5 fruit fly cellular contexts compared by ENCODE assay signal in the genomic region with DNA sequence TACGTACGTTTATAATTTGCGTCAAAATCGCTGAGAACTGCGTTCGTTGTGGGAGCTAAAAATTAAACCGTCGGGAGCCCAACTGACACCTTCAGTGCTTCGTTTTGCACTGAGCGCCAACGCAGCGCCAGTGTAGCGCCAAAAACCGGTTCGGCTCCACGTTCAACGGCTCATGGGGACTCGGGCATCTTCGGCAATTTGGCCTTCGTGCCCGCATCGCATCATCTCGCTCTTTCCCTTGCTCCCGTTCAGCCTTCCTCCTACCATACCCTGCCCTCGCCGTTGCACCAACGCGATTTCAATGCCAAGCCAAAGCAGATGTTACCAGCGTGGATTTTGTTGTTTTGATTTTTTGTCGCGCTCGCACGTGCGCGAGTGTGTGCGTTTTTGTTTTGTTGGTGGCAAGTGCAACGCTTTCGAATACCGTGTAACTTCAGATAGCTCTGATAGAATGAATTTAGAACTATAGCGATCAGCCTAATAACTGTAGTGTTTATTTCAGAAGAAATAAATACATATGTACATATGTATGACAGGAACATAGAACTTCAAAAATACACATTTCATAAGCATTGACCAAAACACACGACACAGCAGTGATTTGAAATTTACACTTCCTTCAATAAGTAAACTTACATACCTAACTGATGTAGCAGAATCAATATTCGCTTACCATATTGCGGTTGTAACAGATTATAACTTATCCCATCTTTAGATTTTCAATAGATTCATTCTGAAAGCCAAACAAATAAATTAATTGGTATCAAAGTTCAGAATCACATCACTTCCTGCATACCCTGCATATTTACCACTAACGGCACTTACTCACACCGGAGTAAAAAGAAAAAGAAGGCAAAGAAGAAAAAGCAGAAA.
TF ChIP-seq lines count a peak whose summit lies in the region.

Mnr (minus strand) TSS at position 133 of the 873 bp plus-strand sequence.

TF ChIP-seq in whole organism, adult, 20 proteins besides CTCF, POLR2A, EP300 and RAD21 (continued from another document):
- TF ChIP-seq ovo (GFP tag; optimal IDR thresholded peaks at IDR 0.05; lab: Kevin White, UChicago): peak; percentile 47
- no peak for TF ChIP-seq toe (GFP tag; optimal IDR thresholded peaks at IDR 0.05; lab: Kevin White, UChicago)
- peak; percentile 47 for TF ChIP-seq Hr96 (GFP tag; optimal IDR thresholded peaks at IDR 0.05; lab: Kevin White, UChicago)
- TF ChIP-seq CG1620 (GFP tag; optimal IDR thresholded peaks at IDR 0.05; lab: Kevin White, UChicago): no peak

TF ChIP-seq in whole organism, embryonic, 481 proteins besides CTCF, POLR2A, EP300 and RAD21 (continued from another document and continues in another):
- TF ChIP-seq ato (GFP tag; IDR thresholded peaks at IDR 0.05; lab: Robert Waterston, UW; ENCODE audit: partially characterized antibody) (0 out of 2 replicates have a peak, but pooled peaks have one; percentile 24), CG10654 (GFP tag; optimal IDR thresholded peaks at IDR 0.05; lab: Kevin White, UChicago) (no peak), nau (GFP tag; optimal IDR thresholded peaks at IDR 0.05; lab: Kevin White, UChicago) (no peak), trem (tag; optimal IDR thresholded peaks at IDR 0.05; lab: Kevin White, UChicago) (no peak), CG13424 (tag; optimal IDR thresholded peaks at IDR 0.05; lab: Kevin White, UChicago) (no peak), ab (GFP tag; optimal IDR thresholded peaks at IDR 0.05; lab: Kevin White, UChicago) (no peak), phol (tag; optimal IDR thresholded peaks at IDR 0.05; lab: Kevin White, UChicago) (peak; percentile 10), Fer1 (GFP tag; optimal IDR thresholded peaks at IDR 0.05; lab: Kevin White, UChicago) (peak; percentile 20), CG15696 (tag; optimal IDR thresholded peaks at IDR 0.05; lab: Kevin White, UChicago) (no peak), CG31365 (tag; optimal IDR thresholded peaks at IDR 0.05; lab: Kevin White, UChicago) (no peak), sob (GFP tag; IDR thresholded peaks at IDR 0.05; lab: Robert Waterston, UW) (0 out of 2 replicates have a peak, but pooled peaks have one; percentile 25), chn (GFP tag; optimal IDR thresholded peaks at IDR 0.05; lab: Kevin White, UChicago) (no peak), bab2 (GFP tag; optimal IDR thresholded peaks at IDR 0.05; lab: Kevin White, UChicago) (no peak), CG8089 (GFP tag; optimal IDR thresholded peaks at IDR 0.05; lab: Kevin White, UChicago) (no peak), CG10274 (GFP tag; optimal IDR thresholded peaks at IDR 0.05; lab: Kevin White, UChicago) (no peak), Sry-δ (GFP tag; optimal IDR thresholded peaks at IDR 0.05; lab: Kevin White, UChicago) (no peak), CG10321 (GFP tag; IDR thresholded peaks at IDR 0.05; lab: Robert Waterston, UW) (no peak), Gug (GFP tag; IDR thresholded peaks at IDR 0.05; lab: Robert Waterston, UW) (no peak), CG3281 (GFP tag; optimal IDR thresholded peaks at IDR 0.05; lab: Kevin White, UChicago) (no peak), CG14667 (GFP tag; IDR thresholded peaks at IDR 0.05; lab: Robert Waterston, UW) (no peak), hb (GFP tag; IDR thresholded peaks at IDR 0.05; lab: Robert Waterston, UW; ENCODE audit: partially characterized antibody) (no peak), cas (GFP tag; IDR thresholded peaks at IDR 0.05; lab: Robert Waterston, UW) (no peak), bcd (GFP tag; optimal IDR thresholded peaks at IDR 0.05; lab: Kevin White, UChicago) (no peak), zf30C (GFP tag; optimal IDR thresholded peaks at IDR 0.05; lab: Kevin White, UChicago) (no peak), CHES-1-like (GFP tag; optimal IDR thresholded peaks at IDR 0.05; lab: Kevin White, UChicago) (no peak), Fer2 (tag; optimal IDR thresholded peaks at IDR 0.05; lab: Kevin White, UChicago) (no peak), ro (GFP tag; IDR thresholded peaks at IDR 0.05; lab: Robert Waterston, UW) (no peak), jing (GFP tag; optimal IDR thresholded peaks at IDR 0.05; lab: Kevin White, UChicago) (no peak), slbo (GFP tag; IDR thresholded peaks at IDR 0.05; lab: Robert Waterston, UW) (no peak), fru (optimal IDR thresholded peaks at IDR 0.05; lab: Kevin White, UChicago) (no peak)

TF ChIP-seq in whole organism, prepupa, 60 proteins besides CTCF, POLR2A, EP300 and RAD21 (continued from another document and continues in another):
- peak; percentile 81 for TF ChIP-seq net (GFP tag; optimal IDR thresholded peaks at IDR 0.05; lab: Kevin White, UChicago)
- TF ChIP-seq lz (GFP tag; optimal IDR thresholded peaks at IDR 0.05; lab: Kevin White, UChicago): peak; percentile 46
- peak; percentile 47 for TF ChIP-seq CG34406 (GFP tag; optimal IDR thresholded peaks at IDR 0.05; lab: Kevin White, UChicago)
- peak; percentile 37 for TF ChIP-seq cyc (GFP tag; optimal IDR thresholded peaks at IDR 0.05; lab: Kevin White, UChicago)
- peak; percentile 15 for TF ChIP-seq Eip75B (GFP tag; optimal IDR thresholded peaks at IDR 0.05; lab: Kevin White, UChicago)
- no peak for TF ChIP-seq CG11294 (GFP tag; IDR thresholded peaks at IDR 0.05; lab: Robert Waterston, UW)
- no peak for TF ChIP-seq Lpt (GFP tag; optimal IDR thresholded peaks at IDR 0.05; lab: Kevin White, UChicago)
- peak; percentile 71 for TF ChIP-seq CG32006 (GFP tag; optimal IDR thresholded peaks at IDR 0.05; lab: Kevin White, UChicago)
- TF ChIP-seq CG3919 (GFP tag; optimal IDR thresholded peaks at IDR 0.05; lab: Kevin White, UChicago): peak; percentile 15
- no peak for TF ChIP-seq CG6792 (GFP tag; optimal IDR thresholded peaks at IDR 0.05; lab: Kevin White, UChicago)
- no peak for TF ChIP-seq CG6854 (GFP tag; optimal IDR thresholded peaks at IDR 0.05; lab: Kevin White, UChicago)
- peak in 1 of 2 experiments; percentile 58 for TF ChIP-seq salr (GFP tag; optimal IDR thresholded peaks at IDR 0.05; lab: Kevin White, UChicago)
- peak; percentile 57 for TF ChIP-seq Met (GFP tag; optimal IDR thresholded peaks at IDR 0.05; lab: Kevin White, UChicago)
- TF ChIP-seq eg (GFP tag; IDR thresholded peaks at IDR 0.05; lab: Robert Waterston, UW): peak; percentile 54; the same call in 2 of the 3 replicates
- TF ChIP-seq CG1621 (tag; optimal IDR thresholded peaks at IDR 0.05; lab: Kevin White, UChicago): peak; percentile 17
- TF ChIP-seq Eip78C (GFP tag; lab: Kevin White, UChicago): peak; percentile 85
- TF ChIP-seq fd59A (GFP tag; optimal IDR thresholded peaks at IDR 0.05; lab: Kevin White, UChicago): peak; percentile 12
- peak; percentile 1 for TF ChIP-seq Sox15 (GFP tag; optimal IDR thresholded peaks at IDR 0.05; lab: Kevin White, UChicago)
- peak; percentile 9 for TF ChIP-seq CG11762 (GFP tag; optimal IDR thresholded peaks at IDR 0.05; lab: Kevin White, UChicago; ENCODE audit: insufficient read depth)
- TF ChIP-seq Hr4 (GFP tag; optimal IDR thresholded peaks at IDR 0.05; lab: Kevin White, UChicago): peak; percentile 40
- TF ChIP-seq CG8119 (GFP tag; IDR thresholded peaks at IDR 0.05; lab: Robert Waterston, UW): no peak; the same call in 2 of the 3 replicates
- peak; percentile 30 for TF ChIP-seq CG4318 (GFP tag; optimal IDR thresholded peaks at IDR 0.05; lab: Kevin White, UChicago)
- TF ChIP-seq topi (GFP tag; optimal IDR thresholded peaks at IDR 0.05; lab: Kevin White, UChicago): peak; percentile 54
- peak; percentile 56 for TF ChIP-seq vri (GFP tag; optimal IDR thresholded peaks at IDR 0.05; lab: Kevin White, UChicago)
- TF ChIP-seq CG8632 (GFP tag; optimal IDR thresholded peaks at IDR 0.05; lab: Kevin White, UChicago): no peak
- TF ChIP-seq CG6808 (GFP tag; optimal IDR thresholded peaks at IDR 0.05; lab: Kevin White, UChicago): peak; percentile 19
- no peak for TF ChIP-seq CG6276 (GFP tag; optimal IDR thresholded peaks at IDR 0.05; lab: Kevin White, UChicago)
- peak; percentile 18 for TF ChIP-seq achi (GFP tag; optimal IDR thresholded peaks at IDR 0.05; lab: Kevin White, UChicago)
- TF ChIP-seq OdsH (GFP tag; optimal IDR thresholded peaks at IDR 0.05; lab: Kevin White, UChicago): peak; percentile 43
- peak; percentile 51 for TF ChIP-seq Ets21C (GFP tag; optimal IDR thresholded peaks at IDR 0.05; lab: Kevin White, UChicago)

TF ChIP-seq in whole organism, pupa, 21 proteins besides CTCF, POLR2A, EP300 and RAD21 (continued from another document):
- TF ChIP-seq CG15710 (tag; optimal IDR thresholded peaks at IDR 0.05; lab: Kevin White, UChicago) (peak; percentile 20), CG8301 (tag; optimal IDR thresholded peaks at IDR 0.05; lab: Kevin White, UChicago) (peak; percentile 30), CG12605 (GFP tag; IDR thresholded peaks at IDR 0.05; lab: Robert Waterston, UW) (no peak)

TF ChIP-seq in whole organism, wandering third instar larva, 38 proteins besides CTCF, POLR2A, EP300 and RAD21 (continued from another document):
- TF ChIP-seq psq (GFP tag; optimal IDR thresholded peaks at IDR 0.05; lab: Kevin White, UChicago) (peak; percentile 10), OdsH (GFP tag; optimal IDR thresholded peaks at IDR 0.05; lab: Kevin White, UChicago) (peak; percentile 9), fru (GFP tag; optimal IDR thresholded peaks at IDR 0.05; lab: Kevin White, UChicago) (no peak), HLH106 (tag; optimal IDR thresholded peaks at IDR 0.05; lab: Kevin White, UChicago) (peak; percentile 12), brk (GFP tag; optimal IDR thresholded peaks at IDR 0.05; lab: Kevin White, UChicago) (no peak)
